Worm (Caenorhabditis elegans): ENCODE measurements around the gene frpr-8.

DNA sequence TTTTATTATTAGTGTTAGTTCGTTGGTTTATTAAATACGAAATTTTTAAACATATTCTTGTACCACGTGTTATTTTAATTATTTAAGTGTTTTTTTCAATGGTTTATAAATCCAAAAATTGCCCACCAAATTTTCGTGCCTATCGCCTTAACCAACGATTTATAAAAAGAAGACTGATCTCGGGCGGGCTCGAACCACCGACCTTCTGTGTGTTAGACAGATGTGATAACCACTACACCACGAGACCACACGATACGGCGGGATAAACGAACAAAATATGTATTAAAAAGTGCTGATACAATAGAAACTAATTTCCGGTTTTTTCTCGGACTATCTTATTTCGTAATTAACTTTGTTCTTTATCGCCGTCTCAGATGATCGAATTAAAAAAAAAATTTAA is 47.1 kb upstream of the frpr-8 start:
- TF ChIP-seq him-1 (tag; optimal IDR thresholded peaks at IDR 0.05) (no peak), W03F9.2 (tag; optimal IDR thresholded peaks at IDR 0.05) (no peak)
